Worm (Caenorhabditis elegans) whole organism, early embryonic: ENCODE measurements around the gene gly-1.

ENCODE experiments used
- B0310.2 ChIP-seq: sonication (generic microtip); optimal IDR thresholded peaks from 2 replicates; lab custom pipeline; 2016; ENCODE audit warnings: mild to moderate bottlenecking, missing genetic modification characterization, missing compliant biosample characterization
- F13C5.2 ChIP-seq: sonication (generic microtip); optimal IDR thresholded peaks from 2 replicates; lab custom pipeline; 2017; ENCODE audit warnings: mild to moderate bottlenecking, missing genetic modification characterization, inconsistent platforms, missing compliant biosample characterization
- aly-1 ChIP-seq: sonication (generic microtip); optimal IDR thresholded peaks from 2 replicates; lab custom pipeline; 2016; ENCODE audit warnings: missing genetic modification characterization, missing compliant biosample characterization
- ama-1 ChIP-seq: fragments of 150-350 bp; optimal IDR thresholded peaks from 2 replicates; lab custom pipeline; 2014
- flt-1 ChIP-seq: fragments of 200-800 bp; sonication (Bioruptor generic); IDR thresholded peaks from 2 replicates; pipeline ENCODE4 v1.3.6; 2022; ENCODE audit warnings: missing genetic modification characterization, missing compliant biosample characterization
- hmbx-1 ChIP-seq: sonication (generic microtip); optimal IDR thresholded peaks from 2 replicates; lab custom pipeline; 2016; ENCODE audit warnings: mild to moderate bottlenecking, missing genetic modification characterization, missing compliant biosample characterization
- hnd-1 ChIP-seq: sonication (generic microtip); optimal IDR thresholded peaks from 2 replicates; lab custom pipeline; 2016; ENCODE audit warnings: missing genetic modification characterization, missing compliant biosample characterization
- tbx-37 ChIP-seq: fragments of 200-800 bp; sonication (Bioruptor generic); conservative IDR thresholded peaks from 2 replicates; pipeline ENCODE4 v1.3.6; 2022; ENCODE audit warnings: missing genetic modification reagents, missing genetic modification characterization, missing compliant biosample characterization

DNA sequence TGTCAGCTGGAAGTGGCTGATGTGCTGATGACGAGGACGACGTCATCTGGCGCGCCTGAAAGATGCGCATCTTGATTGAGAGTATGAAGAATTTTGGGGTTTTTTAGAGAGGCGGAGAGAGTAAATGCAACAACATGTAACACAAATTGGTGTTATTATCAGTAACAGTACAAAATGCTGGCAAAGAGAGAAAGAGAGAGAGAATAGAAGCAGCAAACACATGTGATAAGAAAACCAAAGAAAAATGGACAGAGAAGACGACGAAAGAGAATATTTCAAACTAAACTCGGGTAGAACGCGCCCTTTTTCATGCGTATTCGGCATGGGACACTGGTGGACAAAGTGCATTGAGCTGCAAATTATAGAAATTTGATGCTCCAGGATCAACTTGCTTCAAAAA, 41.2 kb downstream of the gly-1 start, which contains the start of gene M106.3:
- no peak for TF ChIP-seq F13C5.2 (tag; lab: Kevin White, UChicago)
- TF ChIP-seq hnd-1 (tag; lab: Kevin White, UChicago): no peak
- no peak for TF ChIP-seq ama-1 (lab: Kevin White, UChicago)
- no peak for TF ChIP-seq aly-1 (tag; lab: Kevin White, UChicago)
- TF ChIP-seq hmbx-1: no peak
- no peak for TF ChIP-seq flt-1 (GFP tag; lab: Robert Waterston, UW)
- TF ChIP-seq B0310.2 (tag; lab: Kevin White, UChicago): no peak
- no peak for TF ChIP-seq tbx-37 (GFP tag; lab: Robert Waterston, UW)
